Fruit fly (Drosophila melanogaster) whole organism, embryonic: ENCODE measurements around the gene CG33095.

Experiments used
- Aef1 ChIP-seq: fragments of 200-800 bp; sonication (Bioruptor generic); IDR thresholded peaks from 3 replicates; pipeline ENCODE4 v1.3.6; 2022; ENCODE audit warnings: missing biosample characterization, missing genetic modification characterization
- Bgb ChIP-seq: fragments of 200-800 bp; sonication (Bioruptor generic); IDR thresholded peaks from 2 replicates; pipeline ENCODE4 v1.3.6; 2022; ENCODE audit warnings: missing biosample characterization, missing genetic modification characterization; ENCODE audit not compliant: partially characterized antibody
- C15 ChIP-seq: fragments of 200-800 bp; sonication (Bioruptor generic); IDR thresholded peaks from 3 replicates; pipeline ENCODE4 v1.3.6; 2022; ENCODE audit warnings: missing biosample characterization, missing genetic modification characterization
- CG10366 ChIP-seq: fragments of 200-800 bp; sonication (Bioruptor generic); IDR thresholded peaks from 2 replicates; pipeline ENCODE4 v1.3.6; 2022; ENCODE audit warnings: missing biosample characterization, missing genetic modification characterization
- CG1233 ChIP-seq: fragments of 200-800 bp; sonication (Bioruptor generic); optimal IDR thresholded peaks from 4 replicates; lab custom pipeline; 2018; ENCODE audit warnings: missing biosample characterization, mild to moderate bottlenecking, missing genetic modification characterization
- CG12659 ChIP-seq: fragments of 200-800 bp; sonication (Bioruptor generic); optimal IDR thresholded peaks from 3 replicates; lab custom pipeline; 2017; ENCODE audit warnings: mild to moderate bottlenecking, missing biosample characterization, missing genetic modification reagents, missing genetic modification characterization
- CG13287 ChIP-seq: fragments of 200-800 bp; sonication (Bioruptor generic); IDR thresholded peaks from 2 replicates; pipeline ENCODE4 v1.3.6; 2022; ENCODE audit warnings: missing biosample characterization, missing genetic modification characterization; ENCODE audit not compliant: partially characterized antibody
- CG13296 ChIP-seq: fragments of 200-800 bp; sonication (Bioruptor generic); optimal IDR thresholded peaks from 3 replicates; lab custom pipeline; 2018; ENCODE audit warnings: missing biosample characterization, mild to moderate bottlenecking, missing genetic modification characterization
- CG15073 ChIP-seq: fragments of 200-800 bp; sonication (Bioruptor generic); optimal IDR thresholded peaks from 2 replicates; lab custom pipeline; 2016; ENCODE audit warnings: missing biosample characterization, missing genetic modification characterization
- CG1529 ChIP-seq: fragments of 200-800 bp; sonication (Bioruptor generic); optimal IDR thresholded peaks from 3 replicates; lab custom pipeline; 2018; ENCODE audit warnings: missing biosample characterization, missing genetic modification characterization
- CG15514 ChIP-seq: fragments of 200-800 bp; sonication (Bioruptor generic); optimal IDR thresholded peaks from 3 replicates; lab custom pipeline; 2017; ENCODE audit warnings: missing biosample characterization, missing genetic modification characterization, mild to moderate bottlenecking, moderate library complexity, missing genetic modification reagents
- CG17359 ChIP-seq: fragments of 200-800 bp; sonication (Bioruptor generic); optimal IDR thresholded peaks from 3 replicates; lab custom pipeline; 2018; ENCODE audit warnings: missing biosample characterization, mild to moderate bottlenecking, missing genetic modification characterization, moderate library complexity
- CG17385 ChIP-seq: fragments of 200-800 bp; sonication (Bioruptor generic); optimal IDR thresholded peaks from 3 replicates; lab custom pipeline; 2018; ENCODE audit warnings: missing biosample characterization, mild to moderate bottlenecking, missing genetic modification characterization
- CG18262 ChIP-seq: fragments of 200-800 bp; optimal IDR thresholded peaks from 3 replicates; lab custom pipeline; 2019; ENCODE audit warnings: missing biosample characterization, mild to moderate bottlenecking, missing genetic modification characterization, moderate library complexity
- CG18619 ChIP-seq: fragments of 200-800 bp; sonication (Bioruptor generic); optimal IDR thresholded peaks from 3 replicates; lab custom pipeline; 2017; ENCODE audit warnings: missing biosample characterization, mild to moderate bottlenecking, missing genetic modification characterization
- CG2129 ChIP-seq: fragments of 200-800 bp; sonication (Bioruptor generic); IDR thresholded peaks from 2 replicates; pipeline ENCODE4 v1.3.6; 2022; ENCODE audit warnings: missing biosample characterization, missing genetic modification characterization; ENCODE audit not compliant: partially characterized antibody
- CG2712 ChIP-seq: fragments of 200-800 bp; optimal IDR thresholded peaks from 3 replicates; lab custom pipeline; 2019; ENCODE audit warnings: missing biosample characterization, mild to moderate bottlenecking, missing genetic modification characterization, moderate library complexity
- CG30020 ChIP-seq: fragments of 200-800 bp; optimal IDR thresholded peaks from 2 replicates; lab custom pipeline; 2019; ENCODE audit warnings: missing biosample characterization, mild to moderate bottlenecking, missing genetic modification characterization, moderate library complexity
- CG3065 ChIP-seq: fragments of 200-800 bp; sonication (Bioruptor generic); optimal IDR thresholded peaks from 2 replicates; lab custom pipeline; 2016; ENCODE audit warnings: missing biosample characterization, missing genetic modification characterization
- CG33213 ChIP-seq: fragments of 200-800 bp; sonication (Bioruptor generic); optimal IDR thresholded peaks from 3 replicates; lab custom pipeline; 2016; ENCODE audit warnings: missing biosample characterization, missing genetic modification characterization
- CG3995 ChIP-seq: fragments of 200-800 bp; sonication (Bioruptor generic); optimal IDR thresholded peaks from 3 replicates; lab custom pipeline; 2016; ENCODE audit warnings: missing biosample characterization, missing genetic modification characterization
- CG5953 ChIP-seq: fragments of 200-800 bp; sonication (Bioruptor generic); IDR thresholded peaks from 2 replicates; pipeline ENCODE4 v1.3.6; 2022; ENCODE audit warnings: missing biosample characterization, missing genetic modification characterization
- CG6272 ChIP-seq: fragments of 200-800 bp; sonication (Bioruptor generic); IDR thresholded peaks from 2 replicates; pipeline ENCODE4 v1.3.6; 2022; ENCODE audit warnings: missing biosample characterization, missing genetic modification characterization
- CG6813 ChIP-seq: fragments of 200-800 bp; sonication (Bioruptor generic); optimal IDR thresholded peaks from 2 replicates; lab custom pipeline; 2017; ENCODE audit warnings: missing biosample characterization, missing genetic modification characterization, mild to moderate bottlenecking, moderate library complexity, missing genetic modification reagents
- CG7271 ChIP-seq: fragments of 200-800 bp; sonication (Bioruptor generic); optimal IDR thresholded peaks from 2 replicates; lab custom pipeline; 2018; ENCODE audit warnings: missing biosample characterization, mild to moderate bottlenecking, missing genetic modification characterization, moderate library complexity
- CG7745 ChIP-seq: fragments of 200-800 bp; sonication (Bioruptor generic); optimal IDR thresholded peaks from 2 replicates; lab custom pipeline; 2018; ENCODE audit warnings: missing biosample characterization, mild to moderate bottlenecking, missing genetic modification characterization, moderate library complexity
- CG8089 ChIP-seq: fragments of 200-800 bp; sonication (Bioruptor generic); optimal IDR thresholded peaks from 3 replicates; lab custom pipeline; 2016; ENCODE audit warnings: missing biosample characterization, missing genetic modification characterization
- CG8290 ChIP-seq, 3 experiments: fragments of 200-800 bp; sonication (Bioruptor generic); optimal IDR thresholded peaks; 2 replicates each; lab custom pipeline; 2016 to 2019; ENCODE audit warnings: missing biosample characterization in 3 of 3, missing genetic modification characterization in 3 of 3, mild to moderate bottlenecking in 2 of 3, moderate library complexity in 1 of 3
- Dp ChIP-seq: fragments of 200-800 bp; sonication (Bioruptor generic); optimal IDR thresholded peaks from 2 replicates; lab custom pipeline; 2018; ENCODE audit warnings: missing biosample characterization, mild to moderate bottlenecking, missing genetic modification characterization, moderate library complexity
- Fer3 ChIP-seq: fragments of 200-800 bp; sonication (Bioruptor generic); optimal IDR thresholded peaks from 2 replicates; lab custom pipeline; 2018; ENCODE audit warnings: missing biosample characterization, mild to moderate bottlenecking, missing genetic modification characterization, moderate library complexity
- GATAe ChIP-seq: fragments of 200-800 bp; sonication (Bioruptor generic); conservative IDR thresholded peaks from 2 replicates; pipeline ENCODE4 v1.3.6; 2022; ENCODE audit warnings: missing biosample characterization, missing genetic modification characterization
- Myb ChIP-seq: fragments of 200-800 bp; sonication (Bioruptor generic); optimal IDR thresholded peaks from 2 replicates; lab custom pipeline; 2016; ENCODE audit warnings: missing biosample characterization, missing genetic modification characterization
- Nf-YB ChIP-seq: fragments of 200-800 bp; sonication (Bioruptor generic); optimal IDR thresholded peaks from 3 replicates; lab custom pipeline; 2019; ENCODE audit warnings: missing biosample characterization, mild to moderate bottlenecking, missing genetic modification characterization, moderate library complexity
- Ptx1 ChIP-seq: fragments of 200-800 bp; sonication (Bioruptor generic); IDR thresholded peaks from 2 replicates; pipeline ENCODE4 v1.3.6; 2022; ENCODE audit warnings: missing biosample characterization, missing genetic modification characterization
- Sox100B ChIP-seq: fragments of 200-800 bp; sonication (Bioruptor generic); optimal IDR thresholded peaks from 3 replicates; lab custom pipeline; 2018; ENCODE audit warnings: missing biosample characterization, mild to moderate bottlenecking, missing genetic modification characterization
- Sry-β ChIP-seq: fragments of 200-800 bp; sonication (Bioruptor generic); optimal IDR thresholded peaks from 2 replicates; lab custom pipeline; 2018; ENCODE audit warnings: missing biosample characterization, mild to moderate bottlenecking, missing genetic modification characterization, moderate library complexity
- ab ChIP-seq: fragments of 200-800 bp; sonication (Bioruptor generic); optimal IDR thresholded peaks from 2 replicates; lab custom pipeline; 2016; ENCODE audit warnings: missing biosample characterization, missing genetic modification characterization
- az2 ChIP-seq: fragments of 200-800 bp; sonication (Bioruptor generic); optimal IDR thresholded peaks from 3 replicates; lab custom pipeline; 2016; ENCODE audit warnings: missing biosample characterization, missing genetic modification characterization
- bbx ChIP-seq: fragments of 200-800 bp; sonication (Bioruptor generic); IDR thresholded peaks from 2 replicates; pipeline ENCODE4 v1.3.6; 2022; ENCODE audit warnings: missing biosample characterization, missing genetic modification characterization; ENCODE audit not compliant: partially characterized antibody
- dmrt99B ChIP-seq: fragments of 200-800 bp; sonication (Bioruptor generic); optimal IDR thresholded peaks from 2 replicates; lab custom pipeline; 2018; ENCODE audit warnings: missing biosample characterization, mild to moderate bottlenecking, missing genetic modification characterization, moderate library complexity
- gcm2 ChIP-seq: fragments of 200-800 bp; sonication (Bioruptor generic); optimal IDR thresholded peaks from 2 replicates; lab custom pipeline; 2016; ENCODE audit warnings: missing biosample characterization, missing genetic modification characterization
- gro ChIP-seq: fragments of 200-800 bp; sonication (Bioruptor generic); optimal IDR thresholded peaks from 2 replicates; lab custom pipeline; 2016; ENCODE audit warnings: missing biosample characterization, missing genetic modification characterization
- her ChIP-seq: fragments of 200-800 bp; sonication (Bioruptor generic); optimal IDR thresholded peaks from 2 replicates; lab custom pipeline; 2016; ENCODE audit warnings: missing biosample characterization, missing genetic modification characterization
- lov ChIP-seq, 2 experiments: fragments of 200-800 bp in 1 of 2; fragments of >200 bp in 1 of 2; sonication (Bioruptor generic) in 1 of 2; IDR thresholded peaks in 1 of 2; optimal IDR thresholded peaks in 1 of 2; 2 replicates in 1 of 2; 3 replicates in 1 of 2; pipeline versions ENCODE4 v1.3.6 to Lab custom; 2017 to 2022; ENCODE audit warnings: missing biosample characterization in 1 of 2, missing genetic modification characterization in 1 of 2
- pfk ChIP-seq: fragments of 200-800 bp; sonication (Bioruptor generic); optimal IDR thresholded peaks from 2 replicates; lab custom pipeline; 2018; ENCODE audit warnings: missing biosample characterization, mild to moderate bottlenecking, missing genetic modification characterization, moderate library complexity
- ranshi ChIP-seq: fragments of 200-800 bp; sonication (Bioruptor generic); IDR thresholded peaks from 2 replicates; pipeline ENCODE4 v1.3.6; 2022; ENCODE audit warnings: missing biosample characterization, missing genetic modification characterization
- rib ChIP-seq: fragments of 200-800 bp; sonication (Bioruptor generic); IDR thresholded peaks from 2 replicates; pipeline ENCODE4 v1.3.6; 2022; ENCODE audit warnings: missing biosample characterization, missing genetic modification characterization
- run ChIP-seq: fragments of 200-800 bp; sonication (Bioruptor generic); optimal IDR thresholded peaks from 3 replicates; lab custom pipeline; 2018; ENCODE audit warnings: missing biosample characterization, mild to moderate bottlenecking, missing genetic modification characterization
- tna ChIP-seq: fragments of 200-800 bp; sonication (Bioruptor generic); IDR thresholded peaks from 2 replicates; pipeline ENCODE4 v1.3.6; 2022; ENCODE audit warnings: missing biosample characterization, missing genetic modification characterization; ENCODE audit not compliant: partially characterized antibody
- vfl ChIP-seq: fragments of 200-800 bp; sonication (Bioruptor generic); optimal IDR thresholded peaks from 2 replicates; lab custom pipeline; 2016; ENCODE audit warnings: missing biosample characterization, missing genetic modification characterization

CG33095 gene

DNA sequence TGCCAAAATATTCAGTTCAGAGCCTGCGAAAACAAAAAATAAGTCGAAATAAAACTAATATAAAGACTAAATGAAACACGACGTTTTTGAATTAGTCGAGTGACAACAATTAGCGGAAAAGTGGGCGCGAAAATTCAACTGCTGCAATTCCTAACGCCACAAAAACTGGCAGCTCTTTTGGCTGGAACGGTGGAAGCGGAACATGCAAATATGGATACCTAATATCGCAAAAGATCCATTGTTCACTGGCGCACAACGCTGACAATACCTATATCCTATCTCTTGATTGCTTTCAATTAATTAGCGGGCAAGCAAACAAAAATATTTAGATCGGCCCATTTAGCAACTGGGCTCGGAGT lies 48.1 kb upstream of the CG33095 start, which contains the start of gene CG11791 (continued):
- TF ChIP-seq ranshi (GFP tag; lab: Robert Waterston, UW) (no peak), CG3995 (GFP tag; lab: Kevin White, UChicago) (peak; percentile 83), Ptx1 (GFP tag; lab: Robert Waterston, UW) (no peak), bbx (GFP tag; lab: Robert Waterston, UW) (no peak), az2 (GFP tag; lab: Kevin White, UChicago) (no peak), Dp (GFP tag; lab: Kevin White, UChicago) (peak; percentile 71), lov (optimal IDR thresholded peaks at IDR 0.05; lab: Kevin White, UChicago) (no peak), lov (GFP tag; IDR thresholded peaks at IDR 0.05; lab: Robert Waterston, UW) (no peak), ab (GFP tag; lab: Kevin White, UChicago) (no peak), CG15514 (peak; percentile 29), Myb (GFP tag; lab: Kevin White, UChicago) (peak; percentile 43), CG1529 (GFP tag; lab: Kevin White, UChicago) (no peak), CG8290 (GFP tag; optimal IDR thresholded peaks at IDR 0.05; lab: Kevin White, UChicago) (no peak), CG8290 (tag; optimal IDR thresholded peaks at IDR 0.05; lab: Kevin White, UChicago) (peak in 1 of 2 experiments; percentile 11), Bgb (GFP tag; lab: Robert Waterston, UW) (no peak), Sox100B (GFP tag; lab: Kevin White, UChicago) (no peak), CG15073 (no peak), GATAe (no peak), Aef1 (GFP tag; lab: Robert Waterston, UW) (no peak), CG10366 (no peak), pfk (GFP tag; lab: Kevin White, UChicago) (peak; percentile 95), rib (GFP tag; lab: Robert Waterston, UW) (no peak), CG12659 (GFP tag; lab: Kevin White, UChicago) (no peak), CG13296 (GFP tag; lab: Kevin White, UChicago) (no peak), CG17385 (GFP tag; lab: Kevin White, UChicago) (no peak), C15 (GFP tag; lab: Robert Waterston, UW) (no peak), CG2129 (GFP tag; lab: Robert Waterston, UW) (no peak), CG5953 (GFP tag; lab: Robert Waterston, UW) (no peak), her (GFP tag; lab: Kevin White, UChicago) (no peak), CG30020 (tag; lab: Kevin White, UChicago) (peak; percentile 36), CG33213 (no peak), gcm2 (GFP tag; lab: Kevin White, UChicago) (no peak), CG18619 (GFP tag; lab: Kevin White, UChicago) (no peak), CG7271 (tag; lab: Kevin White, UChicago) (no peak), CG17359 (tag; lab: Kevin White, UChicago) (no peak), Fer3 (tag; lab: Kevin White, UChicago) (no peak), tna (no peak), CG8089 (GFP tag; lab: Kevin White, UChicago) (no peak), CG2712 (tag; lab: Kevin White, UChicago) (no peak), vfl (GFP tag; lab: Kevin White, UChicago) (no peak), dmrt99B (no peak), gro (GFP tag; lab: Kevin White, UChicago) (no peak), CG18262 (tag; lab: Kevin White, UChicago) (no peak), CG3065 (GFP tag; lab: Kevin White, UChicago) (no peak), CG7745 (tag; lab: Kevin White, UChicago) (no peak), CG13287 (no peak), CG6813 (GFP tag; lab: Kevin White, UChicago) (no peak), Sry-β (GFP tag; lab: Kevin White, UChicago) (no peak), CG6272 (GFP tag; lab: Robert Waterston, UW) (no peak), Nf-YB (GFP tag; lab: Kevin White, UChicago) (no peak), CG1233 (GFP tag; lab: Kevin White, UChicago) (no peak), run (no peak)
